Worm (Caenorhabditis elegans): ENCODE measurements around the gene mob-4.

The mob-4 gene

DNA sequence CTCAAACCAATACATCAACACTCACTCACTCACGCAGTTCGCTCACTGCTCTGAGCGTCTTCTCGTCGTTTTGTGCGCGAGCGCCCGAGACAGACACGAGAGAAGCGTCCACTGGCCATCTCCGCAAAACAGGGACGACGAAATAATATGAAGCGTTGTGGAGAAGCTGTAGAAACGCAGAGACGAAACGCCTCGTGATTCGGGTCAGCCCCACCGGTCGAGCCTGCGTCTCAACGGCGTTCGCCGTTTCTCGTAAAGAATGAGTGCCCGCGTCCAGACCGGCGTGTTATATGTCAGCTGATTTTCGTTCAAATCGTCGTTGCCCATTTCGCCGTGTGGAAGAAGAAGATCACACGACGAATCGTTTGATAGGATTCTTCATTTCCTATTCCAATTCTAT lies 2.6 kb downstream of the mob-4 start, which contains the start of gene fbxl-1 (continued):
- TF ChIP-seq athp-1 (tag; optimal IDR thresholded peaks at IDR 0.05) (peak; percentile 65), mel-28 (tag; optimal IDR thresholded peaks at IDR 0.05; ENCODE audit: borderline replicate concordance) (no peak), B0019.2 (GFP tag; conservative IDR thresholded peaks at IDR 0.05) (no peak), Y79H2A.3 (GFP tag; conservative IDR thresholded peaks at IDR 0.05) (no peak), rpc-1 (optimal IDR thresholded peaks at IDR 0.05) (no peak), rpc-1 (tag; optimal IDR thresholded peaks at IDR 0.05) (no peak), C06A6.2 (GFP tag; conservative IDR thresholded peaks at IDR 0.05) (peak; percentile 53; the same call in 1 of the 2 replicates), Y56A3A.18 (GFP tag; IDR thresholded peaks at IDR 0.05) (no peak), nhr-120 (GFP tag; IDR thresholded peaks at IDR 0.05) (no peak), attf-5 (GFP tag; optimal IDR thresholded peaks at IDR 0.05) (peak; percentile 93), B0035.1 (tag; optimal IDR thresholded peaks at IDR 0.05) (no peak), ztf-28 (GFP tag; IDR thresholded peaks at IDR 0.05) (no peak), egrh-3 (GFP tag; IDR thresholded peaks at IDR 0.05) (peak; percentile 35; the same call in 1 of the 2 replicates), atf-7 (tag; optimal IDR thresholded peaks at IDR 0.05) (peak; percentile 16), F33H1.4 (GFP tag; IDR thresholded peaks at IDR 0.05) (peak; percentile 16; the same call in 1 of the 2 replicates), ccch-3 (GFP tag; optimal IDR thresholded peaks at IDR 0.05) (no peak)

DNA sequence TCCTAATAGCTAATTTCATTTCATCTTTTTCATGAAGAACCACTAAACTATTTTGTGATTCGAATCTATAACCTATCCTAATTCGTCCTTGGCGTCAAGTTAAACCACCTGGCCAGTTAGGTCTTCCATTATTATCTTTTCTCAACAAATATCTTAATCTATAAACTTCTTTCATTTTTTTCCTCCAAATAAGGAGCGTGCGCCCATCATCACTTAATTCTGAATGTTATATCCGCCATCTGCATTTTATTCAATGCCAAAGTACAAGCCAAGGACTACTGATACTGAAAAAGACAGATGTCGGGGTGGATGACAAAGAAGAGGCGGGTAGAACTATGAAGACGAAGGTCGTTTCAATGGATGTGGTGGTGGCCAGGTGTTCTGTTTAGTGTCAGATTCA lies 4.0 kb downstream of the mob-4 start:
- TF ChIP-seq lin-40 (tag; optimal IDR thresholded peaks at IDR 0.05) = no peak
- no peak for TF ChIP-seq snpc-1.3 (tag; optimal IDR thresholded peaks at IDR 0.05; ENCODE audit: insufficient read depth)
- TF ChIP-seq F37B4.10 (GFP tag; IDR thresholded peaks at IDR 0.05) = no peak
- 0 out of 2 replicates have a peak, but pooled peaks have one; percentile 8 for TF ChIP-seq pbrm-1 (GFP tag; IDR thresholded peaks at IDR 0.05)

- 0 out of 2 replicates have a peak, but pooled peaks have one; percentile 65 for TF ChIP-seq ceh-58 (GFP tag; IDR thresholded peaks at IDR 0.05)
- no peak for TF ChIP-seq bed-1 (GFP tag; IDR thresholded peaks at IDR 0.05)
These were observed 4.6 kb downstream of the mob-4 start for ce11 chrIII:8229480-8229879.

DNA sequence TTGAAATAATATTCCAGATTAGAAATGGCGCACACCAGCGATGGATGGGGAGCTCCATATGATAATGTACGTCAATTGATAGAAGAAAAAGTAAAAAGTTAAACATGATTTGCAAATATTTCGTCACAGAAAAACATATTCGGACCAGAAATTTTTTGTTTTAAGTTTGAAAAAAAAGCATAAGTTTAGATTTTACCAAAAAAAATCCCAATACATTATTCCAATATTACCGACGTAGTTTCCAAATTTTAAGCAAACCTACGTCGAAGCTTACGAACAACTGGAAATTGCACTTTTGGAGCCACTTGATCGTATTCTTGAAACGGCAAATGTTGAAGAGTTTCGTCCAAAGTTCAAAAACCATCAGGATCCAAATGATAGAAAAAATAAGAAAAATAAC lies 7.7 kb downstream of the mob-4 start, which contains the start of gene henn-1:
Gene henn-1 (plus strand): TSS at position 18 of the 400 bp plus-strand sequence.
- TF ChIP-seq pbrm-1 (GFP tag; IDR thresholded peaks at IDR 0.05) (no peak), zfh-2 (GFP tag; conservative IDR thresholded peaks at IDR 0.05) (no peak), F10E7.11 (tag; optimal IDR thresholded peaks at IDR 0.05) (no peak), ama-1 (optimal IDR thresholded peaks at IDR 0.05) (peak; percentile 56), ama-1 (GFP tag; optimal IDR thresholded peaks at IDR 0.05) (no peak), cebp-1 (GFP tag; IDR thresholded peaks at IDR 0.05) (peak; percentile 48; the same call in 1 of the 2 replicates), cebp-1 (tag; optimal IDR thresholded peaks at IDR 0.05) (peak; percentile 50), nfyb-1 (GFP tag; IDR thresholded peaks at IDR 0.05) (0 out of 2 replicates have a peak, but pooled peaks have one; percentile 47)

DNA sequence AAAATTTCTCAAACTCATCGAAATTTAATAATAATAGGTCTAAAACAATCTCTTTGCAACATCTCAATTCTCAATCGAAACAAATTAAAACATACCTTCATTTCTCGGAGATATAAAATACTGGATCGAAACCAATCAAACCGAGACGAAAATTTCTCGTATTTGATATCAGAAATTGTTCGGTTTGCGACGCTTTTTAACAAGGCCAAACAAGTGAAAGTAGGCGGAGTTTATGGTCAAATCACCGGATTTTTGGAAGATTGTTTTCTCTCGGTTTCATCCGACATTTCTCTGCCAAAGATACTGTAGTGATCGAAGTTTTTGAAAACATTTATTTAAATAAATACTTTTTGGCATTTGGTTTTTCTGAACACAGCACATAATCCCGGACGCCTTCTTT lies 10.5 kb downstream of the mob-4 start, which contains the start of gene C02F5.14:
Gene C02F5.14 (minus strand): TSS at position 157 of the 400 bp plus-strand sequence.
- TF ChIP-seq dpff-1 (tag; optimal IDR thresholded peaks at IDR 0.05) (no peak), hmg-20 (GFP tag; IDR thresholded peaks at IDR 0.05) (no peak), mcd-1 (GFP tag; IDR thresholded peaks at IDR 0.05) (no peak), fkh-3 (tag; optimal IDR thresholded peaks at IDR 0.05) (no peak), lin-40 (tag; optimal IDR thresholded peaks at IDR 0.05) (no peak), attf-5 (GFP tag; optimal IDR thresholded peaks at IDR 0.05) (no peak), unc-62 (GFP tag; optimal IDR thresholded peaks at IDR 0.05) (no peak), lsl-1 (GFP tag; optimal IDR thresholded peaks at IDR 0.05) (no peak), zfh-2 (GFP tag; conservative IDR thresholded peaks at IDR 0.05) (no peak), hlh-12 (tag; optimal IDR thresholded peaks at IDR 0.05) (no peak), sdz-38 (tag; optimal IDR thresholded peaks at IDR 0.05) (no peak), ets-4 (GFP tag; optimal IDR thresholded peaks at IDR 0.05) (no peak), lir-1 (GFP tag; conservative IDR thresholded peaks at IDR 0.05) (no peak), efl-1 (GFP tag; optimal IDR thresholded peaks at IDR 0.05) (no peak), sptf-2 (GFP tag; optimal IDR thresholded peaks at IDR 0.05) (no peak), B0336.3 (GFP tag; IDR thresholded peaks at IDR 0.05) (no peak), tlf-1 (GFP tag; optimal IDR thresholded peaks at IDR 0.05) (no peak)
